Worm (Caenorhabditis elegans) whole organism, midembryonic: ENCODE results near the gene B0222.5.

ENCODE experiments used
- T22C8.4 ChIP-seq: fragments of 200-800 bp; sonication (Bioruptor generic); IDR thresholded peaks from 2 replicates; pipeline ENCODE4 v1.3.6; 2022; ENCODE audit warnings: missing genetic modification characterization, missing compliant biosample characterization
- cog-1 ChIP-seq: sonication (generic microtip); optimal IDR thresholded peaks from 2 replicates; lab custom pipeline; 2016; ENCODE audit warnings: missing genetic modification characterization, missing compliant biosample characterization
- klf-2 ChIP-seq: fragments of 200-800 bp; sonication (Bioruptor generic); conservative IDR thresholded peaks from 2 replicates; pipeline ENCODE4 v1.3.6; 2022; ENCODE audit warnings: missing genetic modification reagents, missing genetic modification characterization, missing compliant biosample characterization
- ref-1 ChIP-seq: fragments of 200-800 bp; sonication (Bioruptor generic); conservative IDR thresholded peaks from 2 replicates; pipeline ENCODE4 v1.3.6; 2022; ENCODE audit warnings: missing genetic modification reagents, missing genetic modification characterization, missing compliant biosample characterization
- ztf-23 ChIP-seq: fragments of 200-800 bp; sonication (Bioruptor generic); IDR thresholded peaks from 2 replicates; pipeline ENCODE4 v1.3.6; 2022; ENCODE audit warnings: missing genetic modification reagents, missing genetic modification characterization, missing compliant biosample characterization

DNA sequence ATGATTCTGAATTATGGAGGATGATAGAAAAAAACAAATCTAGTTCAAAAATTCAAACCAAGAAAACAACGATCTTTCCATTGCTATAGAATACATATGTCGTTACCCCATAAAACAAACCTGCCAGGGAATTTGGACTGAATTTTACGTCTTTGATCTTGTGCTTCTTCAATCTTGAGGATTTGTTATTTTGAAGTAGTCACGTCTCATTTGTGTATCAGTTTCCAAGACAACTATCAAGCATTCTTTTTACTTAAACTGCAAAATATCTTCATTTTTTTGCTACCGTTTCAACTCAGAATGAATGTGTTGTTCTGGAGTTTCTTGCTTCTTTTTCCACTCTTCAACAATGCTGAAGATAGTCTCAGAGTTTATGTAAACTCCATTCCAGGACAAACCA lies 23.9 kb downstream of the B0222.5 start, which contains the start of gene F21C10.19:
- TF ChIP-seq ztf-23 (no peak), T22C8.4 (GFP tag; lab: Robert Waterston, UW) (no peak), cog-1 (tag; lab: Kevin White, UChicago) (no peak), klf-2 (GFP tag; lab: Robert Waterston, UW) (no peak), ref-1 (no peak)
